Worm (Caenorhabditis elegans) whole organism, late embryonic: ENCODE results near the gene cccp-1.

Experiments
- C38D4.7 ChIP-seq: fragments of 200-800 bp; sonication (Bioruptor generic); optimal IDR thresholded peaks from 2 replicates; lab custom pipeline; 2018; ENCODE audit warnings: mild to moderate bottlenecking, missing genetic modification characterization, moderate library complexity, missing compliant biosample characterization
- F13H6.1 ChIP-seq: sonication (generic microtip); optimal IDR thresholded peaks from 2 replicates; lab custom pipeline; 2016; ENCODE audit warnings: missing genetic modification characterization, missing compliant biosample characterization
- ama-1 ChIP-seq: fragments of 150-350 bp; optimal IDR thresholded peaks from 2 replicates; lab custom pipeline; 2014
- ceh-31 ChIP-seq: sonication (generic microtip); optimal IDR thresholded peaks from 2 replicates; lab custom pipeline; 2016; ENCODE audit warnings: missing genetic modification characterization, missing compliant biosample characterization
- elt-2 ChIP-seq: sonication (generic microtip); optimal IDR thresholded peaks from 2 replicates; lab custom pipeline; 2016; ENCODE audit warnings: missing genetic modification reagents, missing genetic modification characterization, missing compliant biosample characterization
- ets-4 ChIP-seq: sonication (generic microtip); optimal IDR thresholded peaks from 2 replicates; lab custom pipeline; 2016; ENCODE audit warnings: missing genetic modification characterization, missing compliant biosample characterization
- npax-4 ChIP-seq: sonication (generic microtip); optimal IDR thresholded peaks from 2 replicates; lab custom pipeline; 2016; ENCODE audit warnings: missing genetic modification characterization, missing compliant biosample characterization
- rnt-1 ChIP-seq: sonication (generic microtip); optimal IDR thresholded peaks from 2 replicates; lab custom pipeline; 2016; ENCODE audit warnings: missing genetic modification characterization, missing compliant biosample characterization
- sox-4 ChIP-seq: sonication (generic microtip); optimal IDR thresholded peaks from 2 replicates; lab custom pipeline; 2017; ENCODE audit warnings: mild to moderate bottlenecking, missing genetic modification characterization, inconsistent platforms, missing compliant biosample characterization
- tbx-2 ChIP-seq: sonication (generic microtip); optimal IDR thresholded peaks from 2 replicates; lab custom pipeline; 2016; ENCODE audit warnings: missing genetic modification characterization, missing compliant biosample characterization
- zip-5 ChIP-seq: sonication (generic microtip); optimal IDR thresholded peaks from 2 replicates; lab custom pipeline; 2016; ENCODE audit warnings: missing genetic modification characterization, missing compliant biosample characterization

DNA sequence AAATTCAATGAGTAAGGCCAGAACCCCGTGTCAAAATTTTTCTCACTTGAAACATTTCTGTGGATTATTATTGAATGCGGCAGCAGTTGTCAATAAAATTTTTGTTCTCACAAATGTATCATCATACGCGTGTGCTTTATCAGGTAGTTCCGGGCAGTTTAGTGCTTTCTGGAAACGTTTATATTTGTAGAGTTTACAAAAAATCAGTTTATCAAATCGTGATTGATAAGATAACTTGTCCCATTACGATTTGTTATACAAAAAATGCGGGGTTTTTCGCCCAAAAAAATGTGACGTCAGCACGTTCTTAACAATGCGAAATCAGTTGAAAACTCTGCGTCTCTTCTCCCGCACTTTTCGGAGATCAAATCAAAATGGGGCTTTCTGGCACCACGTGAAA lies 27.4 kb upstream of the cccp-1 start:
- TF ChIP-seq ets-4 (tag; lab: Kevin White, UChicago), result no peak
- TF ChIP-seq zip-5 (tag; lab: Kevin White, UChicago), result no peak
- TF ChIP-seq F13H6.1 (tag; lab: Kevin White, UChicago), result no peak
- no peak for TF ChIP-seq sox-4 (tag; lab: Kevin White, UChicago)
- TF ChIP-seq ama-1, result no peak
- no peak for TF ChIP-seq tbx-2 (tag; lab: Kevin White, UChicago)
- TF ChIP-seq npax-4 (tag; lab: Kevin White, UChicago), result no peak
- TF ChIP-seq ceh-31 (tag; lab: Kevin White, UChicago), result no peak
- no peak for TF ChIP-seq rnt-1
- no peak for TF ChIP-seq elt-2 (tag; lab: Kevin White, UChicago)
- no peak for TF ChIP-seq C38D4.7 (GFP tag; lab: Kevin White, UChicago)
